Worm (Caenorhabditis elegans) whole organism, young adult: ENCODE data around the gene F32D1.3.
A peak's percentile ranks its signal among the peaks of the same experiment; 100 is the strongest.

Source experiments
- B0019.2 ChIP-seq: fragments of 200-800 bp; sonication (Bioruptor generic); conservative IDR thresholded peaks from 2 replicates; pipeline ENCODE4 v1.3.6; 2022; ENCODE audit warnings: missing genetic modification reagents, missing genetic modification characterization, missing compliant biosample characterization
- C06A6.2 ChIP-seq: fragments of 200-800 bp; sonication (Bioruptor generic); conservative IDR thresholded peaks from 2 replicates; pipeline ENCODE4 v1.3.6; 2022; ENCODE audit warnings: missing genetic modification characterization, missing compliant biosample characterization
- F37B4.10 ChIP-seq: fragments of 200-800 bp; sonication (Bioruptor generic); IDR thresholded peaks from 2 replicates; pipeline ENCODE4 v1.3.6; 2022; ENCODE audit warnings: missing genetic modification characterization, missing compliant biosample characterization
- F52B5.7 ChIP-seq: sonication (generic microtip); optimal IDR thresholded peaks from 2 replicates; lab custom pipeline; 2016; ENCODE audit warnings: mild to moderate bottlenecking, missing genetic modification characterization, missing compliant biosample characterization
- K12H6.12 ChIP-seq: fragments of 200-800 bp; sonication (Bioruptor generic); optimal IDR thresholded peaks from 2 replicates; lab custom pipeline; 2018; ENCODE audit warnings: mild to moderate bottlenecking, missing genetic modification characterization, missing compliant biosample characterization
- T26A5.8 ChIP-seq: sonication (generic microtip); optimal IDR thresholded peaks from 2 replicates; lab custom pipeline; 2016; ENCODE audit warnings: missing genetic modification characterization, missing compliant biosample characterization
- Y53G8AR.9 ChIP-seq: fragments of 200-800 bp; sonication (Bioruptor generic); conservative IDR thresholded peaks from 2 replicates; pipeline ENCODE4 v1.3.6; 2022; ENCODE audit warnings: missing genetic modification reagents, missing genetic modification characterization, missing compliant biosample characterization
- Y79H2A.3 ChIP-seq: fragments of 200-800 bp; sonication (Bioruptor generic); conservative IDR thresholded peaks from 2 replicates; pipeline ENCODE4 v1.3.6; 2022; ENCODE audit warnings: missing genetic modification reagents, missing genetic modification characterization, missing compliant biosample characterization
- Y95B8A.8 ChIP-seq: fragments of 200-800 bp; sonication (Bioruptor generic); IDR thresholded peaks from 2 replicates; pipeline ENCODE4 v1.3.6; 2022; ENCODE audit warnings: missing genetic modification reagents, missing genetic modification characterization, missing compliant biosample characterization
- ZK185.1 ChIP-seq: sonication (generic microtip); optimal IDR thresholded peaks from 2 replicates; lab custom pipeline; 2016; ENCODE audit warnings: mild to moderate bottlenecking, missing genetic modification characterization, missing compliant biosample characterization; ENCODE audit not compliant: poor library complexity, severe bottlenecking
- ama-1 ChIP-seq, 3 experiments: fragments of 150-350 bp in 1 of 3; sonication (generic microtip) in 2 of 3; optimal IDR thresholded peaks; 2 replicates each; lab custom pipeline; 2014 to 2018; ENCODE audit warnings: missing biosample characterization in 2 of 3, missing genetic modification characterization in 2 of 3, missing genetic modification reagents in 2 of 3
- aptf-2 ChIP-seq: fragments of 200-800 bp; sonication (Bioruptor generic); conservative IDR thresholded peaks from 2 replicates; pipeline ENCODE4 v1.3.6; 2022; ENCODE audit warnings: missing genetic modification reagents, missing genetic modification characterization, missing compliant biosample characterization
- atf-7 ChIP-seq: sonication (generic microtip); optimal IDR thresholded peaks from 2 replicates; lab custom pipeline; 2017; ENCODE audit warnings: mild to moderate bottlenecking, missing genetic modification characterization, missing compliant biosample characterization
- athp-1 ChIP-seq: sonication (generic microtip); optimal IDR thresholded peaks from 2 replicates; lab custom pipeline; 2017; ENCODE audit warnings: mild to moderate bottlenecking, missing genetic modification characterization, missing compliant biosample characterization
- attf-6 ChIP-seq: fragments of 200-800 bp; sonication (Bioruptor generic); IDR thresholded peaks from 2 replicates; pipeline ENCODE4 v1.3.6; 2022; ENCODE audit warnings: missing genetic modification reagents, missing genetic modification characterization, missing compliant biosample characterization
- bed-1 ChIP-seq: fragments of 200-800 bp; sonication (Bioruptor generic); IDR thresholded peaks from 2 replicates; pipeline ENCODE4 v1.3.6; 2022; ENCODE audit warnings: missing genetic modification reagents, missing genetic modification characterization, missing compliant biosample characterization
- bed-2 ChIP-seq: fragments of 200-800 bp; sonication (Bioruptor generic); IDR thresholded peaks from 2 replicates; pipeline ENCODE4 v1.3.6; 2022; ENCODE audit warnings: missing genetic modification reagents, missing genetic modification characterization, missing compliant biosample characterization
- cebp-1 ChIP-seq, 2 experiments: fragments of 200-800 bp in 1 of 2; sonication (Bioruptor generic) in 1 of 2; sonication (generic microtip) in 1 of 2; IDR thresholded peaks in 1 of 2; optimal IDR thresholded peaks in 1 of 2; 2 replicates each; pipeline versions ENCODE4 v1.3.6 to Lab custom; 2017 to 2022; ENCODE audit warnings: missing compliant biosample characterization in 2 of 2, missing genetic modification characterization in 2 of 2, mild to moderate bottlenecking in 1 of 2, missing genetic modification reagents in 1 of 2, moderate library complexity in 1 of 2
- cebp-2 ChIP-seq: fragments of 200-800 bp; sonication (Bioruptor generic); IDR thresholded peaks from 2 replicates; pipeline ENCODE4 v1.3.6; 2022; ENCODE audit warnings: missing genetic modification characterization, missing compliant biosample characterization
- ceh-27 ChIP-seq: fragments of 200-800 bp; sonication (Bioruptor generic); optimal IDR thresholded peaks from 2 replicates; lab custom pipeline; 2018; ENCODE audit warnings: mild to moderate bottlenecking, missing genetic modification characterization, moderate library complexity, missing compliant biosample characterization
- ceh-91 ChIP-seq: fragments of 200-800 bp; sonication (Bioruptor generic); IDR thresholded peaks from 2 replicates; pipeline ENCODE4 v1.3.6; 2022; ENCODE audit warnings: missing genetic modification reagents, missing genetic modification characterization, missing compliant biosample characterization
- chd-7 ChIP-seq: sonication (generic microtip); optimal IDR thresholded peaks from 2 replicates; lab custom pipeline; 2016; ENCODE audit warnings: mild to moderate bottlenecking, missing genetic modification characterization, moderate library complexity, missing compliant biosample characterization
- dpff-1 ChIP-seq: sonication (generic microtip); optimal IDR thresholded peaks from 2 replicates; lab custom pipeline; 2017; ENCODE audit warnings: mild to moderate bottlenecking, missing genetic modification characterization, missing compliant biosample characterization
- dpl-1 ChIP-seq: fragments of 150-350 bp; optimal IDR thresholded peaks from 2 replicates; lab custom pipeline; 2014; ENCODE audit warnings: missing biosample characterization, missing genetic modification reagents, missing genetic modification characterization
- efl-1 ChIP-seq: fragments of 150-350 bp; optimal IDR thresholded peaks from 2 replicates; lab custom pipeline; 2014; ENCODE audit warnings: missing biosample characterization, missing genetic modification reagents, missing genetic modification characterization
- egl-44 ChIP-seq: fragments of 200-800 bp; sonication (Bioruptor generic); IDR thresholded peaks from 2 replicates; pipeline ENCODE4 v1.3.6; 2022; ENCODE audit warnings: missing genetic modification reagents, missing genetic modification characterization, missing compliant biosample characterization
- egrh-3 ChIP-seq: fragments of 200-800 bp; sonication (Bioruptor generic); IDR thresholded peaks from 2 replicates; pipeline ENCODE4 v1.3.6; 2022; ENCODE audit warnings: missing genetic modification reagents, missing genetic modification characterization, missing compliant biosample characterization
- gei-17 ChIP-seq: fragments of 200-800 bp; sonication (Bioruptor generic); optimal IDR thresholded peaks from 2 replicates; lab custom pipeline; 2018; ENCODE audit warnings: mild to moderate bottlenecking, missing genetic modification characterization, missing compliant biosample characterization
- hlh-12 ChIP-seq: sonication (generic microtip); optimal IDR thresholded peaks from 2 replicates; lab custom pipeline; 2016; ENCODE audit warnings: missing genetic modification characterization, missing compliant biosample characterization
- hmg-1.2 ChIP-seq: fragments of 200-800 bp; sonication (Bioruptor generic); IDR thresholded peaks from 2 replicates; pipeline ENCODE4 v1.3.6; 2022; ENCODE audit warnings: missing genetic modification reagents, missing genetic modification characterization, missing compliant biosample characterization
- hmg-20 ChIP-seq: fragments of 200-800 bp; sonication (Bioruptor generic); IDR thresholded peaks from 2 replicates; pipeline ENCODE4 v1.3.6; 2022; ENCODE audit warnings: missing genetic modification reagents, missing genetic modification characterization, missing compliant biosample characterization
- let-526 ChIP-seq: fragments of 200-800 bp; sonication (Bioruptor generic); IDR thresholded peaks from 2 replicates; pipeline ENCODE4 v1.3.6; 2022; ENCODE audit warnings: missing genetic modification reagents, missing genetic modification characterization, missing compliant biosample characterization
- lin-26 ChIP-seq: fragments of 200-800 bp; sonication (Bioruptor generic); IDR thresholded peaks from 2 replicates; pipeline ENCODE4 v1.3.6; 2022; ENCODE audit warnings: missing genetic modification reagents, missing genetic modification characterization, missing compliant biosample characterization
- lin-35 ChIP-seq, 3 experiments: fragments of 150-350 bp in 2 of 3; sonication (generic microtip) in 1 of 3; optimal IDR thresholded peaks; 2 replicates each; lab custom pipeline; 2014 to 2018; ENCODE audit warnings: missing biosample characterization in 3 of 3, missing genetic modification characterization in 3 of 3, missing genetic modification reagents in 3 of 3
- madf-6 ChIP-seq: fragments of 200-800 bp; sonication (Bioruptor generic); IDR thresholded peaks from 2 replicates; pipeline ENCODE4 v1.3.6; 2022; ENCODE audit warnings: missing genetic modification reagents, missing genetic modification characterization, missing compliant biosample characterization
- madf-8 ChIP-seq: fragments of 200-800 bp; sonication (Bioruptor generic); conservative IDR thresholded peaks from 2 replicates; pipeline ENCODE4 v1.3.6; 2022; ENCODE audit warnings: missing genetic modification reagents, missing genetic modification characterization, missing compliant biosample characterization
- mxl-1 ChIP-seq: sonication (generic microtip); optimal IDR thresholded peaks from 2 replicates; lab custom pipeline; 2016; ENCODE audit warnings: missing genetic modification characterization, missing compliant biosample characterization
- nfyb-1 ChIP-seq: fragments of 200-800 bp; sonication (Bioruptor generic); IDR thresholded peaks from 2 replicates; pipeline ENCODE4 v1.3.6; 2022; ENCODE audit warnings: missing genetic modification reagents, missing genetic modification characterization, missing compliant biosample characterization
- nhr-179 ChIP-seq: sonication (generic microtip); optimal IDR thresholded peaks from 2 replicates; lab custom pipeline; 2016; ENCODE audit warnings: mild to moderate bottlenecking, missing genetic modification characterization, missing compliant biosample characterization
- nhr-27 ChIP-seq: fragments of 200-800 bp; sonication (Bioruptor generic); optimal IDR thresholded peaks from 2 replicates; lab custom pipeline; 2018; ENCODE audit warnings: mild to moderate bottlenecking, missing genetic modification characterization, moderate library complexity, missing compliant biosample characterization
- rpc-1 ChIP-seq, 2 experiments: fragments of 150-350 bp in 1 of 2; sonication (generic microtip) in 1 of 2; optimal IDR thresholded peaks; 2 replicates each; lab custom pipeline; 2014 to 2018; ENCODE audit warnings: missing biosample characterization in 1 of 2, missing genetic modification characterization in 1 of 2, missing genetic modification reagents in 1 of 2, missing genotype in 1 of 2
- somi-1 ChIP-seq: fragments of 200-800 bp; sonication (Bioruptor generic); optimal IDR thresholded peaks from 2 replicates; lab custom pipeline; 2018; ENCODE audit warnings: mild to moderate bottlenecking, missing genetic modification characterization, missing compliant biosample characterization
- tbp1 ChIP-seq: fragments of 200-800 bp; sonication (Bioruptor generic); optimal IDR thresholded peaks from 2 replicates; lab custom pipeline; 2018; ENCODE audit warnings: mild to moderate bottlenecking, missing genetic modification characterization, missing compliant biosample characterization
- tbx-9 ChIP-seq: sonication (generic microtip); optimal IDR thresholded peaks from 2 replicates; lab custom pipeline; 2016; ENCODE audit warnings: borderline replicate concordance, missing genetic modification characterization, inconsistent platforms, missing compliant biosample characterization
- xnd-1 ChIP-seq: sonication (generic microtip); optimal IDR thresholded peaks from 2 replicates; lab custom pipeline; 2016; ENCODE audit warnings: missing genotype, missing genetic modification reagents, missing genetic modification characterization, missing compliant biosample characterization
- zfh-2 ChIP-seq: fragments of 200-800 bp; sonication (Bioruptor generic); conservative IDR thresholded peaks from 2 replicates; pipeline ENCODE4 v1.3.6; 2022; ENCODE audit warnings: missing genetic modification reagents, missing genetic modification characterization, missing compliant biosample characterization
- ztf-25 ChIP-seq: fragments of 200-800 bp; sonication (Bioruptor generic); IDR thresholded peaks from 2 replicates; pipeline ENCODE4 v1.3.6; 2022; ENCODE audit warnings: missing genetic modification reagents, missing genetic modification characterization, missing compliant biosample characterization
- ztf-28 ChIP-seq: fragments of 200-800 bp; sonication (Bioruptor generic); IDR thresholded peaks from 2 replicates; pipeline ENCODE4 v1.3.6; 2022; ENCODE audit warnings: missing genetic modification reagents, missing genetic modification characterization, missing compliant biosample characterization

The F32D1.3 gene

ce11 chrV:4371309-4371933 lies 10.1 kb upstream of the F32D1.3 start, which contains the start of the genes gmpr-1 and fipp-1 (continued):
- TF ChIP-seq atf-7 (tag; lab: Kevin White, UChicago) (no peak), chd-7 (tag; lab: Kevin White, UChicago) (no peak), T26A5.8 (tag; lab: Kevin White, UChicago) (no peak), rpc-1 (optimal IDR thresholded peaks at IDR 0.05; lab: Kevin White, UChicago) (no peak), rpc-1 (tag; optimal IDR thresholded peaks at IDR 0.05; lab: Kevin White, UChicago) (no peak), ama-1 (optimal IDR thresholded peaks at IDR 0.05; lab: Kevin White, UChicago) (no peak), ama-1 (GFP tag; optimal IDR thresholded peaks at IDR 0.05; lab: Kevin White, UChicago) (no peak), madf-8 (GFP tag; lab: Robert Waterston, UW) (peak; percentile 85), nhr-27 (tag; lab: Kevin White, UChicago) (no peak), athp-1 (peak; percentile 10), hmg-1.2 (GFP tag; lab: Robert Waterston, UW) (peak; percentile 99), ZK185.1 (tag; lab: Kevin White, UChicago) (no peak), dpff-1 (no peak), lin-26 (GFP tag; lab: Robert Waterston, UW) (no peak), ztf-25 (GFP tag; lab: Robert Waterston, UW) (no peak), ceh-91 (GFP tag; lab: Robert Waterston, UW) (peak; percentile 60; the same call in 1 of the 2 replicates), Y79H2A.3 (GFP tag; lab: Robert Waterston, UW) (no peak), F52B5.7 (tag; lab: Kevin White, UChicago) (no peak), egrh-3 (no peak), let-526 (GFP tag; lab: Robert Waterston, UW) (no peak), ceh-27 (GFP tag; lab: Kevin White, UChicago) (no peak), attf-6 (GFP tag; lab: Robert Waterston, UW) (no peak), egl-44 (GFP tag; lab: Robert Waterston, UW) (no peak), lin-35 (GFP tag; optimal IDR thresholded peaks at IDR 0.05; lab: Kevin White, UChicago) (peak in 1 of 3 experiments; percentile 55), bed-1 (GFP tag; lab: Robert Waterston, UW) (no peak), xnd-1 (peak; percentile 74), tbx-9 (no peak), cebp-1 (GFP tag; IDR thresholded peaks at IDR 0.05; lab: Robert Waterston, UW) (no peak), cebp-1 (tag; optimal IDR thresholded peaks at IDR 0.05; lab: Kevin White, UChicago) (peak; percentile 16), nhr-179 (tag; lab: Kevin White, UChicago) (no peak), madf-6 (GFP tag; lab: Robert Waterston, UW) (peak; percentile 89), bed-2 (GFP tag; lab: Robert Waterston, UW) (no peak), aptf-2 (GFP tag; lab: Robert Waterston, UW) (no peak), cebp-2 (GFP tag; lab: Robert Waterston, UW) (no peak), Y53G8AR.9 (no peak), K12H6.12 (tag; lab: Kevin White, UChicago) (no peak), mxl-1 (no peak), zfh-2 (GFP tag; lab: Robert Waterston, UW) (no peak), gei-17 (no peak), B0019.2 (no peak), C06A6.2 (GFP tag; lab: Robert Waterston, UW) (no peak), somi-1 (GFP tag; lab: Kevin White, UChicago) (no peak), efl-1 (GFP tag; lab: Kevin White, UChicago) (peak; percentile 85), ztf-28 (GFP tag; lab: Robert Waterston, UW) (no peak), tbp1 (no peak), dpl-1 (peak; percentile 58), nfyb-1 (GFP tag; lab: Robert Waterston, UW) (no peak), hlh-12 (tag; lab: Kevin White, UChicago) (no peak), Y95B8A.8 (GFP tag; lab: Robert Waterston, UW) (no peak), F37B4.10 (GFP tag; lab: Robert Waterston, UW) (no peak), hmg-20 (no peak)
